Worm (Caenorhabditis elegans) whole organism, late embryonic: ENCODE data around the gene tra-4.

Source experiments
- K09A11.1 ChIP-seq: sonication (generic microtip); optimal IDR thresholded peaks from 2 replicates; lab custom pipeline; 2017; ENCODE audit warnings: antibody characterized with exemption, mild to moderate bottlenecking, missing genetic modification characterization, missing compliant biosample characterization; ENCODE audit not compliant: insufficient read depth
- ama-1 ChIP-seq: fragments of 150-350 bp; optimal IDR thresholded peaks from 2 replicates; lab custom pipeline; 2014
- ceh-6 ChIP-seq: fragments of 200-800 bp; sonication (Bioruptor generic); optimal IDR thresholded peaks from 2 replicates; lab custom pipeline; 2018; ENCODE audit warnings: mild to moderate bottlenecking, missing genetic modification characterization, missing compliant biosample characterization
- hlh-15 ChIP-seq: sonication (generic microtip); optimal IDR thresholded peaks from 2 replicates; lab custom pipeline; 2016; ENCODE audit warnings: missing genetic modification characterization, missing compliant biosample characterization
- tbx-2 ChIP-seq: sonication (generic microtip); optimal IDR thresholded peaks from 2 replicates; lab custom pipeline; 2016; ENCODE audit warnings: missing genetic modification characterization, missing compliant biosample characterization
- ztf-16 ChIP-seq: sonication (generic microtip); optimal IDR thresholded peaks from 2 replicates; lab custom pipeline; 2017; ENCODE audit warnings: missing genetic modification characterization, missing compliant biosample characterization

ce11 chrX:2877433-2877832 is 20.0 kb upstream of the tra-4 start:
- no peak for TF ChIP-seq ama-1 (lab: Kevin White, UChicago)
- TF ChIP-seq K09A11.1 (tag; lab: Kevin White, UChicago), result no peak
- no peak for TF ChIP-seq ceh-6 (GFP tag; lab: Kevin White, UChicago)
- no peak for TF ChIP-seq hlh-15 (tag; lab: Kevin White, UChicago)
- TF ChIP-seq tbx-2 (tag; lab: Kevin White, UChicago), result no peak
- no peak for TF ChIP-seq ztf-16
